Fruit fly (Drosophila melanogaster): Measurements from ENCODE around the gene Ype.
A peak's percentile ranks its signal among the peaks of the same experiment; 100 is the strongest.

Ype gene

DNA sequence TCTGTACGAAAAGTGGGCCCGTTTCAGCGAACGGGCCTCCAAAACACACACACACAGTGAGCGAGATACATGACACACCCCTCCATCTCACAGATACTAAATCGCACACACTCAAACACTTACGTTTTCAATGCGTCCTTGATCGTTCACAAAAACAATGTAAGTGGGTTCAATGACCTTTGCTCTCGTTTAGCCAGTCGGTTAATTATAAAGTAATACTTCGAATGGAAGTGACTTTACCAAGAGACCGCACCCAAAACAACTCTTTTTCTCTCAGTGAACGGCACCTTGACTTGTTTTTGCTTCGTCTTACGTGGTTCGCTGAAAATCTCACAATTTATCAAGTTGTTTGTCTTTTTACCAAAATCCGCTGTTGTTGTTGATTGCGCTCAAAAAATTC lies 7.1 kb upstream of the Ype start:
- TF ChIP-seq CG32121 (GFP tag; IDR thresholded peaks at IDR 0.05) (peak; percentile 41; the same call in 1 of the 2 replicates), Ets98B (GFP tag; IDR thresholded peaks at IDR 0.05) (no peak), fd96Ca (GFP tag; IDR thresholded peaks at IDR 0.05) (peak; percentile 47; the same call in 1 of the 3 replicates), EcR (GFP tag; optimal IDR thresholded peaks at IDR 0.05) (peak; percentile 70)

dm6 chrX:13392764-13393163 lies 5.5 kb upstream of the Ype start:
- TF ChIP-seq gl (tag; optimal IDR thresholded peaks at IDR 0.05), result no peak
- no peak for TF ChIP-seq CG9948 (tag; optimal IDR thresholded peaks at IDR 0.05)
- no peak for TF ChIP-seq CG13204 (GFP tag; optimal IDR thresholded peaks at IDR 0.05)
- TF ChIP-seq Snoo (tag; optimal IDR thresholded peaks at IDR 0.05), result no peak
- TF ChIP-seq CG15710 (tag; optimal IDR thresholded peaks at IDR 0.05), result no peak
- no peak for TF ChIP-seq Ets98B (GFP tag; IDR thresholded peaks at IDR 0.05)
- TF ChIP-seq EcR (GFP tag; optimal IDR thresholded peaks at IDR 0.05), result no peak
- no peak for TF ChIP-seq Pif1A (GFP tag; optimal IDR thresholded peaks at IDR 0.05)
- TF ChIP-seq fd96Ca (GFP tag; IDR thresholded peaks at IDR 0.05), result no peak
- TF ChIP-seq CG4496 (GFP tag; IDR thresholded peaks at IDR 0.05), result no peak
- no peak for TF ChIP-seq Pif1B (GFP tag; optimal IDR thresholded peaks at IDR 0.05)
- TF ChIP-seq CG10348 (GFP tag; IDR thresholded peaks at IDR 0.05), result no peak
- no peak for TF ChIP-seq CG34367 (tag; optimal IDR thresholded peaks at IDR 0.05)
- TF ChIP-seq CG14655 (GFP tag; optimal IDR thresholded peaks at IDR 0.05), result no peak
- TF ChIP-seq CG8301 (tag; optimal IDR thresholded peaks at IDR 0.05), result no peak

DNA sequence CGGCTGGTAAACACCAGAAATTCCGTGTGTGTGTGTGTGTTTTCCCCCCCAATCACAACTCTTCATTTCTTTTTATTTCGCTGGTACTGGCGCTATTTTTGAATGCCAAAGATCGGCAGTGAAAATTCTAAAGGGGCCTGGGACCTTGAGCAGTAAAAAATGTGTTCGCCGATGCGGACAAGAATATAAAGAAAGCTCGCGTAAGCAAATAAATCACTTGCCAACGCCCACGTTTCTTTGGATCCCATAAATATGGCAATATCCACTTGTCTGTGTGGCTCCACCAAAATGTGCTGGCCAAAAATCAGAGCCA lies 4.8 kb upstream of the Ype start:
- TF ChIP-seq CG10348 (GFP tag; IDR thresholded peaks at IDR 0.05) (no peak), fd96Ca (GFP tag; IDR thresholded peaks at IDR 0.05) (no peak), CG15710 (tag; optimal IDR thresholded peaks at IDR 0.05) (no peak), Ets98B (GFP tag; IDR thresholded peaks at IDR 0.05) (no peak), CG17806 (tag; optimal IDR thresholded peaks at IDR 0.05) (no peak), CG12605 (GFP tag; IDR thresholded peaks at IDR 0.05) (no peak), CG13204 (GFP tag; optimal IDR thresholded peaks at IDR 0.05) (no peak)

DNA sequence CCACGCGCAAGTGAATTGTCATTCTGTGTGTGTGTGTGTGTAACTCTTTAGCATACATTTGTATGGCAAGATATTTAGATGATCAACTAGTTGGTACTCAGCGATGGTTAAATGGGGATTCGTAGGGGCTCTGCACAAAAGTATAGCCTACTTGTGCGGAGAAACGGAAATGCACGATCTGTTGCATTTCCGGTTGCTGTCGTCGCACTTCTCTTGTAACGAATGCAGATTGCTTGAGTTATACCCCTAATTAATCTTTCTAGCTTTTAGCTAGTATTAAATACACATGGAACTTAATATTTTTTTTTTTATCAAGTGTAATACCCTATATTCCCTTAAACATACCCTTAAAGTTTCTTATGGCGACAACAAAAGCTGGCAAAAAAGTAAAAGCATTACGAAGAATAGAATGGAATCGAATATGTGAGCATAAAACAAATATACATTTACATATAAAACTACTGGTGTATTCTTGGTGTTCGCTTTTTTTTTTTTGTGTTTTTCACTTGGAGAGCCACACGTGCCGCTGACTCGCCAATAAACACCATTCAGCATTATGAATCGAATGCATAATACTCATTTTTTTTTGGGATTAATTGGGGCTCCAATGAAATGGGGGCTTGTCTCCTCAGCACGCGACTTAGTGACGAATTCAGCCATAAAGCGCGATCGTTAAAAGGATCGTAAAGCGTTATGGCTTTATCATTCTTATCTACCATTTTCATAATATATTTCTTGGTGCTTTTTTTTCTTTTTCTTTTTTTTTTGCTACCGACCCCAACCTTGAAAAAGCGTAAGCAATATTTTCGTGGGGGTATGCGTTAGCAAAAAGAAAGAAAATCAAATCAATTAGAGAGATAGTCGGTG lies 4.2 kb upstream of the Ype start:
- TF ChIP-seq CG14655 (GFP tag; optimal IDR thresholded peaks at IDR 0.05) (peak; percentile 20), CG34367 (tag; optimal IDR thresholded peaks at IDR 0.05) (no peak)

- peak; percentile 73 for TF ChIP-seq CG17806 (tag; optimal IDR thresholded peaks at IDR 0.05)
- peak; percentile 44 for TF ChIP-seq CG34367 (tag; optimal IDR thresholded peaks at IDR 0.05)
- peak; percentile 64 for TF ChIP-seq CG9948 (tag; optimal IDR thresholded peaks at IDR 0.05)
- peak; percentile 82 for TF ChIP-seq Ets98B (GFP tag; IDR thresholded peaks at IDR 0.05)
- peak; percentile 71 for TF ChIP-seq CG14655 (GFP tag; optimal IDR thresholded peaks at IDR 0.05)
- TF ChIP-seq CG32121 (GFP tag; IDR thresholded peaks at IDR 0.05), result peak; percentile 90
- no peak for TF ChIP-seq fd96Ca (GFP tag; IDR thresholded peaks at IDR 0.05)
- TF ChIP-seq CG13204 (GFP tag; optimal IDR thresholded peaks at IDR 0.05), result no peak
- TF ChIP-seq gl (tag; optimal IDR thresholded peaks at IDR 0.05), result no peak
- TF ChIP-seq CG8159 (tag; optimal IDR thresholded peaks at IDR 0.05), result peak; percentile 78
- TF ChIP-seq CG15710 (tag; optimal IDR thresholded peaks at IDR 0.05), result peak; percentile 78
- TF ChIP-seq CG4496 (GFP tag; IDR thresholded peaks at IDR 0.05), result peak; percentile 87
- no peak for TF ChIP-seq CG10348 (GFP tag; IDR thresholded peaks at IDR 0.05)
- peak; percentile 33 for TF ChIP-seq Pif1B (GFP tag; optimal IDR thresholded peaks at IDR 0.05)
- TF ChIP-seq EcR (GFP tag; optimal IDR thresholded peaks at IDR 0.05), result peak; percentile 9
- TF ChIP-seq Pif1A (GFP tag; optimal IDR thresholded peaks at IDR 0.05), result peak; percentile 23
- TF ChIP-seq rn (GFP tag; IDR thresholded peaks at IDR 0.05), result peak; percentile 53
- TF ChIP-seq CG12605 (GFP tag; IDR thresholded peaks at IDR 0.05), result peak; percentile 86
- no peak for TF ChIP-seq Snoo (tag; optimal IDR thresholded peaks at IDR 0.05)
- TF ChIP-seq CG8301 (tag; optimal IDR thresholded peaks at IDR 0.05), result peak; percentile 52
- TF ChIP-seq D1 (tag; optimal IDR thresholded peaks at IDR 0.05), result peak; percentile 24
Observed at dm6 chrX:13390465-13391173, 3.4 kb upstream of the Ype start.

DNA sequence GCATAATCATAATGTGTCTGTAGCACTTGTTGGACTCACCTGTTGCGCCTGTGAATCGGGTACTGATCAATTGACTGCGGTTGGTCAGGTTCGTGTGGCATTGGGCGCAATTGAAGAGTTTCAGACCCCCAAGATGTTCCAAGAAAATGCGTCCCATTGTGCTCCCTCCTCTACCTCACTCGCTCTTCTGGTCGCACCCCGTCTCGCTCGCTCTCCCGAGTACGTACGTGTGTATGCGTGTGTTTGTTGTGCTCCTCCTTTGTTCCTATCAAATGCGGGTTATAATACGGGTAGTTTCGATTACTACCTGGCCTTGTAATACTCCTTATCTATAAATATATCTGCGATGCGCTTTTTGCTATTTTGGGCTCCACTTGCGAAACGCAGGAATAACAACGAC lies 441 bp downstream of the Ype start:
- TF ChIP-seq CG13204 (GFP tag; optimal IDR thresholded peaks at IDR 0.05) (no peak), CG8159 (tag; optimal IDR thresholded peaks at IDR 0.05) (no peak), Snoo (tag; optimal IDR thresholded peaks at IDR 0.05) (no peak), Ets98B (GFP tag; IDR thresholded peaks at IDR 0.05) (no peak), EcR (GFP tag; optimal IDR thresholded peaks at IDR 0.05) (peak; percentile 2), CG9948 (tag; optimal IDR thresholded peaks at IDR 0.05) (no peak)

Measured in whole organism, pupa.